Fruit fly (Drosophila melanogaster) whole organism, prepupa: Measurements from ENCODE around the gene CG2003.
A peak's percentile ranks its signal among the peaks of the same experiment; 100 is the strongest.

ENCODE experiments used
- Blimp-1 ChIP-seq: fragments of 200-800 bp; sonication (Bioruptor generic); optimal IDR thresholded peaks from 3 replicates; lab custom pipeline; 2017; ENCODE audit warnings: missing biosample characterization, missing genetic modification characterization, mild to moderate bottlenecking, moderate library complexity, missing genetic modification reagents
- CG10669 ChIP-seq: fragments of 200-800 bp; sonication (Bioruptor generic); optimal IDR thresholded peaks from 3 replicates; lab custom pipeline; 2018; ENCODE audit warnings: missing biosample characterization, mild to moderate bottlenecking, missing genetic modification characterization, moderate library complexity
- CG11294 ChIP-seq: fragments of 200-800 bp; sonication (Bioruptor generic); IDR thresholded peaks from 2 replicates; pipeline ENCODE4 v1.3.6; 2022; ENCODE audit warnings: missing biosample characterization, missing genetic modification characterization
- CG11762 ChIP-seq: fragments of 200-800 bp; sonication (Bioruptor generic); optimal IDR thresholded peaks from 3 replicates; lab custom pipeline; 2016; ENCODE audit warnings: missing biosample characterization, missing genetic modification characterization; ENCODE audit not compliant: insufficient read depth
- CG11902 ChIP-seq: fragments of 200-800 bp; sonication (Bioruptor generic); optimal IDR thresholded peaks from 3 replicates; lab custom pipeline; 2016; ENCODE audit warnings: missing biosample characterization, missing genetic modification characterization
- CG1621 ChIP-seq: fragments of 200-800 bp; sonication (Bioruptor generic); optimal IDR thresholded peaks from 3 replicates; lab custom pipeline; 2018; ENCODE audit warnings: missing biosample characterization, mild to moderate bottlenecking, missing genetic modification characterization
- CG3919 ChIP-seq: fragments of 200-800 bp; sonication (Bioruptor generic); optimal IDR thresholded peaks from 3 replicates; lab custom pipeline; 2016; ENCODE audit warnings: missing biosample characterization, missing genetic modification characterization
- CG4318 ChIP-seq: fragments of 200-800 bp; sonication (Bioruptor generic); optimal IDR thresholded peaks from 3 replicates; lab custom pipeline; 2017; ENCODE audit warnings: missing biosample characterization, mild to moderate bottlenecking, missing genetic modification characterization
- CG6792 ChIP-seq: fragments of 200-800 bp; sonication (Bioruptor generic); optimal IDR thresholded peaks from 3 replicates; lab custom pipeline; 2016; ENCODE audit warnings: missing biosample characterization, missing genetic modification characterization
- CG6854 ChIP-seq: fragments of 200-800 bp; sonication (Bioruptor generic); optimal IDR thresholded peaks from 2 replicates; lab custom pipeline; 2017; ENCODE audit warnings: missing biosample characterization, mild to moderate bottlenecking, missing genetic modification characterization
- CG7368 ChIP-seq: fragments of 200-800 bp; sonication (Bioruptor generic); optimal IDR thresholded peaks from 3 replicates; lab custom pipeline; 2016; ENCODE audit warnings: missing biosample characterization, missing genetic modification characterization
- CG8319 ChIP-seq: fragments of 200-800 bp; sonication (Bioruptor generic); optimal IDR thresholded peaks from 3 replicates; lab custom pipeline; 2016; ENCODE audit warnings: missing biosample characterization, missing genetic modification characterization
- CG8632 ChIP-seq: fragments of 200-800 bp; sonication (Bioruptor generic); optimal IDR thresholded peaks from 3 replicates; lab custom pipeline; 2016; ENCODE audit warnings: missing biosample characterization, missing genetic modification characterization
- Eip75B ChIP-seq: fragments of 200-800 bp; sonication (Bioruptor generic); optimal IDR thresholded peaks from 3 replicates; lab custom pipeline; 2016; ENCODE audit warnings: missing biosample characterization, missing genetic modification characterization
- Eip78C ChIP-seq: fragments of 200-800 bp; sonication (Bioruptor generic); peaks from one replicate; lab custom pipeline; 2016; ENCODE audit warnings: missing biosample characterization, missing genetic modification characterization
- Eip93F ChIP-seq: fragments of 200-800 bp; sonication (Bioruptor generic); optimal IDR thresholded peaks from 2 replicates; lab custom pipeline; 2016; ENCODE audit warnings: missing biosample characterization, mild to moderate bottlenecking, missing genetic modification characterization
- Ets21C ChIP-seq: fragments of 200-800 bp; sonication (Bioruptor generic); optimal IDR thresholded peaks from 3 replicates; lab custom pipeline; 2016; ENCODE audit warnings: missing biosample characterization, missing genetic modification characterization
- Gug ChIP-seq: fragments of 200-800 bp; sonication (Bioruptor generic); IDR thresholded peaks from 2 replicates; pipeline ENCODE4 v1.3.6; 2022; ENCODE audit warnings: missing biosample characterization, missing genetic modification characterization
- Hr38 ChIP-seq: sonication (Bioruptor generic); optimal IDR thresholded peaks from 2 replicates; lab custom pipeline; 2016; ENCODE audit warnings: missing biosample characterization, missing genetic modification characterization
- Met ChIP-seq: fragments of 200-800 bp; sonication (Bioruptor generic); optimal IDR thresholded peaks from 3 replicates; lab custom pipeline; 2016; ENCODE audit warnings: missing biosample characterization, missing genetic modification characterization
- Sox102F ChIP-seq: fragments of 200-800 bp; sonication (Bioruptor generic); optimal IDR thresholded peaks from 2 replicates; lab custom pipeline; 2016; ENCODE audit warnings: missing biosample characterization, mild to moderate bottlenecking, missing genetic modification characterization
- Sox14 ChIP-seq: fragments of 200-800 bp; sonication (Bioruptor generic); optimal IDR thresholded peaks from 3 replicates; lab custom pipeline; 2016; ENCODE audit warnings: missing biosample characterization, missing genetic modification characterization
- Sox15 ChIP-seq: fragments of 200-800 bp; sonication (Bioruptor generic); optimal IDR thresholded peaks from 3 replicates; lab custom pipeline; 2016; ENCODE audit warnings: missing biosample characterization, missing genetic modification characterization
- achi ChIP-seq: fragments of 200-800 bp; sonication (Bioruptor generic); optimal IDR thresholded peaks from 3 replicates; lab custom pipeline; 2016; ENCODE audit warnings: missing biosample characterization, missing genetic modification characterization
- cyc ChIP-seq: fragments of 200-800 bp; sonication (Bioruptor generic); optimal IDR thresholded peaks from 3 replicates; lab custom pipeline; 2016; ENCODE audit warnings: missing biosample characterization, missing genetic modification characterization
- dsx ChIP-seq: fragments of 200-800 bp; optimal IDR thresholded peaks from 3 replicates; lab custom pipeline; 2019; ENCODE audit warnings: missing biosample characterization, mild to moderate bottlenecking, missing genetic modification characterization, moderate library complexity; ENCODE audit not compliant: poor library complexity, severe bottlenecking
- eg ChIP-seq: fragments of 200-800 bp; sonication (Bioruptor generic); IDR thresholded peaks from 3 replicates; pipeline ENCODE4 v1.3.6; 2022; ENCODE audit warnings: missing biosample characterization, missing genetic modification characterization
- fd59A ChIP-seq: fragments of 200-800 bp; sonication (Bioruptor generic); optimal IDR thresholded peaks from 2 replicates; lab custom pipeline; 2017; ENCODE audit warnings: missing biosample characterization, mild to moderate bottlenecking, missing genetic modification characterization, missing genetic modification reagents
- lz ChIP-seq: fragments of 200-800 bp; sonication (Bioruptor generic); optimal IDR thresholded peaks from 3 replicates; lab custom pipeline; 2016; ENCODE audit warnings: missing biosample characterization, missing genetic modification characterization
- net ChIP-seq: fragments of 200-800 bp; sonication (Bioruptor generic); optimal IDR thresholded peaks from 3 replicates; lab custom pipeline; 2016; ENCODE audit warnings: missing biosample characterization, missing genetic modification characterization
- pdm3 ChIP-seq: fragments of 200-800 bp; sonication (Bioruptor generic); optimal IDR thresholded peaks from 3 replicates; lab custom pipeline; 2016; ENCODE audit warnings: missing biosample characterization, missing genetic modification characterization
- spab ChIP-seq: fragments of 200-800 bp; sonication (Bioruptor generic); optimal IDR thresholded peaks from 2 replicates; lab custom pipeline; 2017; ENCODE audit warnings: missing biosample characterization, mild to moderate bottlenecking, missing genetic modification characterization, missing genetic modification reagents
- ss ChIP-seq, 2 experiments: fragments of 200-800 bp; sonication (Bioruptor generic); optimal IDR thresholded peaks; 2 replicates in 1 of 2; 3 replicates in 1 of 2; lab custom pipeline; 2017 to 2018; ENCODE audit warnings: mild to moderate bottlenecking in 2 of 2, missing biosample characterization in 2 of 2, missing genetic modification characterization in 2 of 2, moderate library complexity in 1 of 2
- topi ChIP-seq: fragments of 200-800 bp; sonication (Bioruptor generic); optimal IDR thresholded peaks from 3 replicates; lab custom pipeline; 2016; ENCODE audit warnings: missing biosample characterization, missing genetic modification characterization
- vri ChIP-seq: fragments of 200-800 bp; sonication (Bioruptor generic); optimal IDR thresholded peaks from 3 replicates; lab custom pipeline; 2016; ENCODE audit warnings: missing biosample characterization, mild to moderate bottlenecking, missing genetic modification characterization

The CG2003 gene

DNA sequence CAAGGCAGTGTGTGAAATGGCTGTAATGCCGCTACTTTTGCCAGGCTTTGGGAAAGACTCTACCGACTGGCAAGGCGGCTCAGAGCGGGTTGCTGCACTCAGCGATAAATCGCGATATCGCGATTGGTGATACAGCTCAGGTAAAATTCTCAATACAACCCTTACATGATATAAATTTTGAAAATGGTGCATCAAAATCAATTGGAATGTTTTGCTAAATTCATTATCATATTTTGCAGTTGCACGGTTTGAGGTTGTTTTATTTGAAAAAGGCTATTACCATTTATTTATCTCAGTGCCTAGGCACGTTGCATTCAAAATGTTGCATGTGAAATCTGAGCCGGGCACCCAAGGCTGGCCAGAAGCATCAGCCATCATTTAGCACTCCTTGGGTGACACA, 14.8 kb upstream of the CG2003 start (continued):
- TF ChIP-seq dsx (GFP tag; lab: Kevin White, UChicago): peak; percentile 71
- TF ChIP-seq topi: peak; percentile 13
- TF ChIP-seq ss (GFP tag; optimal IDR thresholded peaks at IDR 0.05; lab: Kevin White, UChicago): peak; percentile 22 to 36
- no peak for TF ChIP-seq cyc (GFP tag; lab: Kevin White, UChicago)
- TF ChIP-seq Hr38: no peak
- peak; percentile 8 for TF ChIP-seq CG11762 (GFP tag; lab: Kevin White, UChicago)
- TF ChIP-seq lz: no peak
- peak; percentile 65 for TF ChIP-seq CG10669 (GFP tag; lab: Kevin White, UChicago)
- peak; percentile 43 for TF ChIP-seq Sox14 (GFP tag; lab: Kevin White, UChicago)
- no peak for TF ChIP-seq Sox102F (GFP tag; lab: Kevin White, UChicago)

DNA sequence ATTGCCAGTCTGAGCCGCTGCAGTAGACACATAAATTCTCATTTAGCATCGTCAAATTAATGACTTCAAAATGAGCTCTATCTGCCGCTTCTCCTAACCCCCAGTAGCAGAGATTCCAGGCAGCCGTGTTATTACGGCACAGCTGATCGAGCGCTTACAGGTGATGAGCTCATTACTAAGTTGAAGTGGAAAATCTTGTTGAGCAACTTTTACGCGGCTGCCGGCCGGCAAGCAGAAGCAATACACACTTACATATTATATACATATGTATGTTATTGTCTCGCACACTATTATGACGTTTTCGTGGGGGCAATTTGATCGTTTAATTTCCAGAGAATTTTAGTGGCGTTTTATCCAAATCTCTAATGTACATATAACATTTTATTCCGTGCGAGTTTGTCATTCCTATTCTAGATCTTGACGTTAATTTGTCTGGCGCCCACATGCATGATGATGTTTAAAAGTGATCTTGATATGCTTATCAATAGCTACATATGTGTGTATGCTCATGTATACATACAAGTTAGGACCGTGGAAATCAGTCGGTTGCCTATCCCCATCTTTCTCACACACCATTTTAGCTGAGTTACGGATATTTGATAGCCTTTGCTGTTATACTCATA, 13.1 kb upstream of the CG2003 start:
- TF ChIP-seq dsx (GFP tag; lab: Kevin White, UChicago): peak; percentile 54
- peak; percentile 18 for TF ChIP-seq vri (GFP tag; lab: Kevin White, UChicago)
- no peak for TF ChIP-seq Sox15 (GFP tag; lab: Kevin White, UChicago)

DNA sequence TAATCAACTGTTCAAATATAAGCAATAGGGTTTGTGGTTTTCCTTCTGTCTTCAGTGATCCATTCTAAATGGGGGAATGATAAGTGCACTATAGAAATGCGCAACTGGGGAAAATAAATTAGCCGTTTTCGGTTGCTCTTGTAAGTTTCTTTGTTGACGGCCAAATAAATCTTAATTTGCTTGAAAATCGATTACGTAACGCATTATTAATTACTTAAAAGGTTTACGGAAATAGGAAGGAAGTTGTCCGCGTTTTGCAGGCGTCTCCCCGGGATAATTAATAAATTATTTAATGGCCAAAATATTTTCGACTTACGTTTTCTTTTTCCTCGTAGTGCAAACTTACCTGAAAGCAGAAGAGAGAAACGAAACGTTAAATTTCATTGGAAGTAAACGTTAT, 8.5 kb upstream of the CG2003 start:
- no peak for TF ChIP-seq Eip93F (GFP tag; lab: Kevin White, UChicago)
- TF ChIP-seq Ets21C (GFP tag; lab: Kevin White, UChicago): no peak
- no peak for TF ChIP-seq Sox15 (GFP tag; lab: Kevin White, UChicago)
- no peak for TF ChIP-seq net
- no peak for TF ChIP-seq pdm3 (GFP tag; lab: Kevin White, UChicago)
- TF ChIP-seq lz: no peak
- TF ChIP-seq CG8319 (GFP tag; lab: Kevin White, UChicago): no peak
- no peak for TF ChIP-seq topi
- TF ChIP-seq eg (GFP tag; lab: Robert Waterston, UW): no peak
- TF ChIP-seq CG7368 (GFP tag; lab: Kevin White, UChicago): no peak
- no peak for TF ChIP-seq CG10669 (GFP tag; lab: Kevin White, UChicago)
- no peak for TF ChIP-seq CG6792 (GFP tag; lab: Kevin White, UChicago)
- no peak for TF ChIP-seq Sox102F (GFP tag; lab: Kevin White, UChicago)
- no peak for TF ChIP-seq spab (GFP tag; lab: Kevin White, UChicago)
- TF ChIP-seq Met (GFP tag; lab: Kevin White, UChicago): no peak
- TF ChIP-seq, all 60 proteins: peak for 0

DNA sequence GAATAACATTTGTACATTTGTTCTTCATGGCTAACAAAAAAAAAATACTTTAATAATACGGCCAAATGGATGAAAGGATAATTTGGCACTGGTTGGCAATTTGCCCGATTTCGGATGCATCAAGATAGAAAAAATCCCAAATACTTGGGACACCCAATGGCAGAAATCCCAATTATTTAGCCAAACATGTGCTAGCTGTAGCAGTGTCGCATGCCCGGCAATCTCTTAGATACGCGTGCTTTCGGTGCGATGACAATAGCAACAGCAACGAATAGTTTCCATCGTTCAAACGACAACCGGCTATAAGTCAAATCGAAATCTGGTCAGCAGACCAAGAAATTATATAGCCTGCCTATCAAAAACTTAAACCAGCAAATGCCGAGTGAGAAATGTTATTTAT, 4.8 kb upstream of the CG2003 start:
- no peak for TF ChIP-seq CG3919 (GFP tag; lab: Kevin White, UChicago)
- TF ChIP-seq lz: no peak
- no peak for TF ChIP-seq Sox14 (GFP tag; lab: Kevin White, UChicago)
- TF ChIP-seq CG1621 (tag; lab: Kevin White, UChicago): no peak
- no peak for TF ChIP-seq CG8632 (GFP tag; lab: Kevin White, UChicago)
- no peak for TF ChIP-seq eg (GFP tag; lab: Robert Waterston, UW)
- TF ChIP-seq CG11762 (GFP tag; lab: Kevin White, UChicago): no peak
- no peak for TF ChIP-seq fd59A (GFP tag; lab: Kevin White, UChicago)
- TF ChIP-seq Blimp-1 (GFP tag; lab: Kevin White, UChicago): no peak
- no peak for TF ChIP-seq CG4318 (GFP tag; lab: Kevin White, UChicago)
- no peak for TF ChIP-seq Met (GFP tag; lab: Kevin White, UChicago)
- no peak for TF ChIP-seq CG11902 (GFP tag; lab: Kevin White, UChicago)
- no peak for TF ChIP-seq CG11294 (GFP tag; lab: Robert Waterston, UW)

DNA sequence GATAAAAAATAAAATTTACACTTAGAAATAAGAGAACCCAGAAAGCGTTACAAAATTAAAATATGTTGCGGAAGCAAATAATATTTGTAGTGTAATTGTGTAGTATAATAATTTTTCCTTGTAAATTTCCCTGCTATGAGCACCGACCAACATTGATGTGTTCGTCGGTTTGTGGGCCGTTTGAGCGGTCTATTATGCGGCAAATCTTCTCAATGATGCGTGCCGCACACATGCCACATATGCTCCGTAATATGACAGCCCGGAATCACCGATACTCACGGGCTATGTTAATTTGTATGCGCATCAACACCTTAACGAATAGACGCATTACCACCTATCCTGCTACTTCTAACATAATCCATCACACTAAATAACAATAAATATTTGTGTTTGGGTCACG, 1.1 kb upstream of the CG2003 start:
- TF ChIP-seq Gug (GFP tag; lab: Robert Waterston, UW): no peak
- no peak for TF ChIP-seq CG1621 (tag; lab: Kevin White, UChicago)
- no peak for TF ChIP-seq Eip78C (GFP tag; lab: Kevin White, UChicago)
- TF ChIP-seq Eip75B: no peak
- no peak for TF ChIP-seq achi (GFP tag; lab: Kevin White, UChicago)
- no peak for TF ChIP-seq CG6854 (GFP tag; lab: Kevin White, UChicago)
